1 fruit fly cellular context compared by ENCODE assay signal in the genomic region with DNA sequence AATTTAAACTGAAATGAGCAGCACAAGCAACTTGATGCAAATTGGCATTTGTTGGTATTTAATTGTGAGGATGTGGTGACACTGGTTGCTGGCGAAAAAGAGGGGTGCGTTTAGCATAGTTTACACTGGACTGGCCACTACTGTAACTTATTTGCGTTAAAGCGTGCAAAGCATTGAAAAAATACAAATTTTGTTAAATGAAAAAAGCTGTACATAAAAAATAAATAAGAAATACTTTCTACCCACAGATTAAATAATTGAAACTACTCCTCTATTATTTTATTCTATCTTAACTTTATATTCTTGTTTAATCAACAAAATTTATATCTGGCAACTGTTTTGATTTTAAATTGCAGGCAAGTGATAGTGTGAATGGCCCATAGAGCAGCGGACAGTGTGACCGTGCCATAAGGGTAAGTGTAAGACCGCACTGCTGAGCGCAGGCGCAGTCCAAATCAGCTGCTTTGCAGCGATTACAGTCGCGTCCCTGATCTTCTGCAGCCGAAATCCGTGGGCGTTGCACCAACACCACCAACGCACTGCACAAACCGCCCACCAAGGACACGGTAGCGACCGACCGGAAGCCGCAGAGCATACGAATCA.
TF ChIP-seq lines count a peak whose summit lies in the region.

A gene (minus strand): TSS at position 51 of the 603 bp plus-strand sequence.
A gene (plus strand): TSS at position 306 of the 603 bp plus-strand sequence.

TF ChIP-seq in whole organism, embryonic, 481 proteins besides CTCF, POLR2A, EP300 and RAD21 (continued from another document and continues in another):
- TF ChIP-seq CG17802 (tag; optimal IDR thresholded peaks at IDR 0.05; lab: Kevin White, UChicago) (peak; percentile 94), pho (GFP tag; optimal IDR thresholded peaks at IDR 0.05; lab: Kevin White, UChicago) (peak; percentile 55), Dp (GFP tag; optimal IDR thresholded peaks at IDR 0.05; lab: Kevin White, UChicago) (peak; percentile 22), CG13894 (tag; optimal IDR thresholded peaks at IDR 0.05; lab: Kevin White, UChicago) (no peak), CG1233 (GFP tag; optimal IDR thresholded peaks at IDR 0.05; lab: Kevin White, UChicago) (peak; percentile 43), Nf-YB (GFP tag; optimal IDR thresholded peaks at IDR 0.05; lab: Kevin White, UChicago) (peak; percentile 6), Mrtf (GFP tag; IDR thresholded peaks at IDR 0.05; lab: Robert Waterston, UW) (0 out of 3 replicates have a peak, but pooled peaks have one; percentile 48), nerfin-2 (GFP tag; IDR thresholded peaks at IDR 0.05; lab: Robert Waterston, UW; ENCODE audit: partially characterized antibody) (no peak), pzg (GFP tag; optimal IDR thresholded peaks at IDR 0.05; lab: Kevin White, UChicago) (peak; percentile 53), CG11085 (GFP tag; IDR thresholded peaks at IDR 0.05; lab: Robert Waterston, UW) (peak; percentile 49), sob (GFP tag; IDR thresholded peaks at IDR 0.05; lab: Robert Waterston, UW) (peak; percentile 66), CG2199 (GFP tag; IDR thresholded peaks at IDR 0.05; lab: Robert Waterston, UW) (no peak), CG1792 (GFP tag; optimal IDR thresholded peaks at IDR 0.05; lab: Kevin White, UChicago) (no peak), al (GFP tag; IDR thresholded peaks at IDR 0.05; lab: Robert Waterston, UW) (peak; percentile 66), GATAe (GFP tag; conservative IDR thresholded peaks at IDR 0.05; lab: Robert Waterston, UW) (no peak), TFAM (GFP tag; optimal IDR thresholded peaks at IDR 0.05; lab: Kevin White, UChicago) (no peak), tio (GFP tag; optimal IDR thresholded peaks at IDR 0.05; lab: Kevin White, UChicago) (no peak), dmrt99B (tag; optimal IDR thresholded peaks at IDR 0.05; lab: Kevin White, UChicago) (no peak), YL-1 (GFP tag; optimal IDR thresholded peaks at IDR 0.05; lab: Kevin White, UChicago) (peak; percentile 36), Sin3A (optimal IDR thresholded peaks at IDR 0.05; lab: Kevin White, UChicago) (peak; percentile 90), CG9727 (GFP tag; optimal IDR thresholded peaks at IDR 0.05; lab: Kevin White, UChicago) (peak; percentile 70), Chrac-16 (GFP tag; optimal IDR thresholded peaks at IDR 0.05; lab: Kevin White, UChicago) (peak; percentile 67), CrebB (tag; optimal IDR thresholded peaks at IDR 0.05; lab: Kevin White, UChicago) (peak; percentile 11), B-H2 (GFP tag; optimal IDR thresholded peaks at IDR 0.05; lab: Kevin White, UChicago) (no peak), cato (GFP tag; optimal IDR thresholded peaks at IDR 0.05; lab: Kevin White, UChicago; ENCODE audit: borderline replicate concordance) (peak; percentile 37), hb (GFP tag; IDR thresholded peaks at IDR 0.05; lab: Robert Waterston, UW; ENCODE audit: partially characterized antibody) (no peak), CG43689 (GFP tag; IDR thresholded peaks at IDR 0.05; lab: Robert Waterston, UW) (peak; percentile 38; the same call in 1 of the 2 replicates), CG42726 (GFP tag; IDR thresholded peaks at IDR 0.05; lab: Robert Waterston, UW; ENCODE audit: partially characterized antibody) (no peak), gsb-n (tag; optimal IDR thresholded peaks at IDR 0.05; lab: Kevin White, UChicago) (no peak), dm (GFP tag; optimal IDR thresholded peaks at IDR 0.05; lab: Kevin White, UChicago) (peak; percentile 48), NfI (GFP tag; optimal IDR thresholded peaks at IDR 0.05; lab: Kevin White, UChicago) (peak; percentile 68), grn (GFP tag; optimal IDR thresholded peaks at IDR 0.05; lab: Kevin White, UChicago) (no peak), hkb (optimal IDR thresholded peaks at IDR 0.05; lab: Kevin White, UChicago) (no peak), hkb (GFP tag; IDR thresholded peaks at IDR 0.05; lab: Robert Waterston, UW) (peak; percentile 60; the same call in 1 of the 2 replicates), bowl (GFP tag; IDR thresholded peaks at IDR 0.05; lab: Robert Waterston, UW) (no peak), Lhr (GFP tag; optimal IDR thresholded peaks at IDR 0.05; lab: Kevin White, UChicago) (peak; percentile 59), CG9609 (GFP tag; optimal IDR thresholded peaks at IDR 0.05; lab: Kevin White, UChicago) (peak; percentile 46), Bteb2 (GFP tag; optimal IDR thresholded peaks at IDR 0.05; lab: Kevin White, UChicago) (no peak), CG3847 (GFP tag; IDR thresholded peaks at IDR 0.05; lab: Robert Waterston, UW) (peak; percentile 74), CG17186 (GFP tag; optimal IDR thresholded peaks at IDR 0.05; lab: Kevin White, UChicago) (peak; percentile 55), cg (GFP tag; optimal IDR thresholded peaks at IDR 0.05; lab: Kevin White, UChicago) (no peak), gcm2 (GFP tag; optimal IDR thresholded peaks at IDR 0.05; lab: Kevin White, UChicago) (no peak), CG16815 (GFP tag; optimal IDR thresholded peaks at IDR 0.05; lab: Kevin White, UChicago) (peak; percentile 78), CG7556 (GFP tag; optimal IDR thresholded peaks at IDR 0.05; lab: Kevin White, UChicago) (no peak), CG16779 (GFP tag; IDR thresholded peaks at IDR 0.05; lab: Robert Waterston, UW) (no peak), lab (GFP tag; optimal IDR thresholded peaks at IDR 0.05; lab: Kevin White, UChicago) (no peak), CG6791 (GFP tag; IDR thresholded peaks at IDR 0.05; lab: Robert Waterston, UW; ENCODE audit: partially characterized antibody) (no peak), kay (GFP tag; optimal IDR thresholded peaks at IDR 0.05; lab: Kevin White, UChicago) (peak; percentile 26), eyg (GFP tag; optimal IDR thresholded peaks at IDR 0.05; lab: Kevin White, UChicago) (no peak), Neu2 (GFP tag; optimal IDR thresholded peaks at IDR 0.05; lab: Kevin White, UChicago; ENCODE audit: borderline replicate concordance) (no peak), CG30020 (tag; optimal IDR thresholded peaks at IDR 0.05; lab: Kevin White, UChicago) (peak; percentile 94), sr (GFP tag; IDR thresholded peaks at IDR 0.05; lab: Robert Waterston, UW) (peak; percentile 97), lola (GFP tag; optimal IDR thresholded peaks at IDR 0.05; lab: Kevin White, UChicago) (peak in 1 of 3 experiments; percentile 76), CG17328 (GFP tag; IDR thresholded peaks at IDR 0.05; lab: Robert Waterston, UW) (peak; percentile 52; the same call in 1 of the 2 replicates), zfh2 (GFP tag; optimal IDR thresholded peaks at IDR 0.05; lab: Kevin White, UChicago) (peak; percentile 57), Dip2 (GFP tag; IDR thresholded peaks at IDR 0.05; lab: Robert Waterston, UW) (no peak), ato (GFP tag; IDR thresholded peaks at IDR 0.05; lab: Robert Waterston, UW; ENCODE audit: partially characterized antibody) (no peak), Spps (tag; optimal IDR thresholded peaks at IDR 0.05; lab: Kevin White, UChicago) (peak; percentile 26), CG11504 (tag; optimal IDR thresholded peaks at IDR 0.05; lab: Kevin White, UChicago) (no peak), CG12236 (GFP tag; optimal IDR thresholded peaks at IDR 0.05; lab: Kevin White, UChicago) (peak; percentile 31), stwl (tag; optimal IDR thresholded peaks at IDR 0.05; lab: Kevin White, UChicago) (peak; percentile 58), cad (GFP tag; optimal IDR thresholded peaks at IDR 0.05; lab: Kevin White, UChicago) (no peak), Atf-2 (GFP tag; optimal IDR thresholded peaks at IDR 0.05; lab: Kevin White, UChicago) (no peak), dpn (GFP tag; optimal IDR thresholded peaks at IDR 0.05; lab: Kevin White, UChicago) (peak; percentile 55 to 74), CG8290 (GFP tag; optimal IDR thresholded peaks at IDR 0.05; lab: Kevin White, UChicago) (no peak), CG8290 (tag; optimal IDR thresholded peaks at IDR 0.05; lab: Kevin White, UChicago) (no peak), CG17829 (tag; optimal IDR thresholded peaks at IDR 0.05; lab: Kevin White, UChicago) (peak; percentile 73), CG11456 (GFP tag; IDR thresholded peaks at IDR 0.05; lab: Robert Waterston, UW) (0 out of 3 replicates have a peak, but pooled peaks have one; percentile 8), CG6689 (GFP tag; IDR thresholded peaks at IDR 0.05; lab: Robert Waterston, UW) (peak; percentile 79; the same call in 1 of the 2 replicates), CG11723 (GFP tag; optimal IDR thresholded peaks at IDR 0.05; lab: Kevin White, UChicago) (no peak), ham (GFP tag; IDR thresholded peaks at IDR 0.05; lab: Robert Waterston, UW) (no peak), CG33557 (GFP tag; optimal IDR thresholded peaks at IDR 0.05; lab: Kevin White, UChicago) (peak; percentile 43), sd (tag; optimal IDR thresholded peaks at IDR 0.05; lab: Kevin White, UChicago) (no peak), CG18764 (GFP tag; optimal IDR thresholded peaks at IDR 0.05; lab: Kevin White, UChicago) (peak; percentile 29), CG3407 (GFP tag; optimal IDR thresholded peaks at IDR 0.05; lab: Kevin White, UChicago) (no peak), slbo (GFP tag; IDR thresholded peaks at IDR 0.05; lab: Robert Waterston, UW) (peak; percentile 84), fu2 (GFP tag; optimal IDR thresholded peaks at IDR 0.05; lab: Kevin White, UChicago) (no peak), dati (GFP tag; IDR thresholded peaks at IDR 0.05; lab: Robert Waterston, UW) (no peak), dimm (GFP tag; IDR thresholded peaks at IDR 0.05; lab: Robert Waterston, UW) (no peak), pum (GFP tag; optimal IDR thresholded peaks at IDR 0.05; lab: Kevin White, UChicago) (peak; percentile 72), CG7786 (GFP tag; optimal IDR thresholded peaks at IDR 0.05; lab: Kevin White, UChicago) (no peak), dan (GFP tag; IDR thresholded peaks at IDR 0.05; lab: Robert Waterston, UW) (no peak), CG4282 (GFP tag; optimal IDR thresholded peaks at IDR 0.05; lab: Kevin White, UChicago) (no peak), CG12155 (GFP tag; optimal IDR thresholded peaks at IDR 0.05; lab: Kevin White, UChicago) (peak; percentile 62), Sry-δ (GFP tag; optimal IDR thresholded peaks at IDR 0.05; lab: Kevin White, UChicago) (no peak), CG9215 (GFP tag; IDR thresholded peaks at IDR 0.05; lab: Robert Waterston, UW) (peak; percentile 77; the same call in 1 of the 2 replicates), CG10565 (GFP tag; optimal IDR thresholded peaks at IDR 0.05; lab: Kevin White, UChicago) (no peak), Aef1 (GFP tag; IDR thresholded peaks at IDR 0.05; lab: Robert Waterston, UW) (peak; percentile 57), CG5180 (GFP tag; optimal IDR thresholded peaks at IDR 0.05; lab: Kevin White, UChicago) (no peak), CG10431 (GFP tag; optimal IDR thresholded peaks at IDR 0.05; lab: Kevin White, UChicago) (no peak), nom (GFP tag; optimal IDR thresholded peaks at IDR 0.05; lab: Kevin White, UChicago) (no peak), Xrp1 (GFP tag; IDR thresholded peaks at IDR 0.05; lab: Robert Waterston, UW) (peak; percentile 66), CG3838 (GFP tag; optimal IDR thresholded peaks at IDR 0.05; lab: Kevin White, UChicago) (no peak), Sox100B (GFP tag; optimal IDR thresholded peaks at IDR 0.05; lab: Kevin White, UChicago) (no peak), HLH4C (GFP tag; IDR thresholded peaks at IDR 0.05; lab: Robert Waterston, UW; ENCODE audit: partially characterized antibody) (no peak), CG14014 (GFP tag; IDR thresholded peaks at IDR 0.05; lab: Robert Waterston, UW) (peak; percentile 60), onecut (GFP tag; IDR thresholded peaks at IDR 0.05; lab: Robert Waterston, UW) (no peak), CG15601 (tag; optimal IDR thresholded peaks at IDR 0.05; lab: Kevin White, UChicago) (no peak), Awh (GFP tag; IDR thresholded peaks at IDR 0.05; lab: Robert Waterston, UW) (no peak), gem (tag; optimal IDR thresholded peaks at IDR 0.05; lab: Kevin White, UChicago) (peak; percentile 86), Xbp1 (GFP tag; optimal IDR thresholded peaks at IDR 0.05; lab: Kevin White, UChicago) (peak; percentile 72), br (optimal IDR thresholded peaks at IDR 0.05; lab: Kevin White, UChicago) (no peak), CG32532 (GFP tag; IDR thresholded peaks at IDR 0.05; lab: Robert Waterston, UW) (peak; percentile 93), nmo (GFP tag; optimal IDR thresholded peaks at IDR 0.05; lab: Kevin White, UChicago) (peak; percentile 87), fru (optimal IDR thresholded peaks at IDR 0.05; lab: Kevin White, UChicago) (no peak), Taf1 (GFP tag; IDR thresholded peaks at IDR 0.05; lab: Robert Waterston, UW) (peak; percentile 44; the same call in 1 of the 2 replicates), CG9817 (tag; optimal IDR thresholded peaks at IDR 0.05; lab: Kevin White, UChicago) (peak; percentile 84), CG10979 (tag; optimal IDR thresholded peaks at IDR 0.05; lab: Kevin White, UChicago) (peak; percentile 60), CG3281 (GFP tag; optimal IDR thresholded peaks at IDR 0.05; lab: Kevin White, UChicago) (no peak), BEAF-32 (GFP tag; optimal IDR thresholded peaks at IDR 0.05; lab: Kevin White, UChicago) (peak; percentile 44), danr (GFP tag; IDR thresholded peaks at IDR 0.05; lab: Robert Waterston, UW) (no peak), gro (GFP tag; optimal IDR thresholded peaks at IDR 0.05; lab: Kevin White, UChicago) (peak; percentile 34), Hmr (GFP tag; optimal IDR thresholded peaks at IDR 0.05; lab: Kevin White, UChicago) (no peak), CG8765 (GFP tag; IDR thresholded peaks at IDR 0.05; lab: Robert Waterston, UW) (0 out of 2 replicates have a peak, but pooled peaks have one; percentile 48), HHEX (GFP tag; optimal IDR thresholded peaks at IDR 0.05; lab: Kevin White, UChicago) (peak; percentile 42), Ada2b (GFP tag; IDR thresholded peaks at IDR 0.05; lab: Robert Waterston, UW) (peak; percentile 47; the same call in 1 of the 2 replicates), Rfx (GFP tag; IDR thresholded peaks at IDR 0.05; lab: Robert Waterston, UW) (peak; percentile 72), CG12659 (GFP tag; optimal IDR thresholded peaks at IDR 0.05; lab: Kevin White, UChicago) (peak; percentile 78), CG17612 (GFP tag; IDR thresholded peaks at IDR 0.05; lab: Robert Waterston, UW) (no peak), CG12391 (tag; optimal IDR thresholded peaks at IDR 0.05; lab: Kevin White, UChicago) (peak; percentile 85), CG6854 (GFP tag; optimal IDR thresholded peaks at IDR 0.05; lab: Kevin White, UChicago) (no peak), tin (GFP tag; optimal IDR thresholded peaks at IDR 0.05; lab: Kevin White, UChicago) (peak; percentile 58), CG8359 (GFP tag; optimal IDR thresholded peaks at IDR 0.05; lab: Kevin White, UChicago; ENCODE audit: borderline replicate concordance) (no peak), vnd (GFP tag; IDR thresholded peaks at IDR 0.05; lab: Robert Waterston, UW; ENCODE audit: partially characterized antibody) (no peak)
